Fruit fly (Drosophila melanogaster) whole organism, wandering third instar larva: Measurements from ENCODE around the gene retm.

Experiments used
- OdsH ChIP-seq: fragments of 200-800 bp; sonication (Bioruptor generic); optimal IDR thresholded peaks from 2 replicates; lab custom pipeline; 2016; ENCODE audit warnings: missing biosample characterization, mild to moderate bottlenecking, missing genetic modification characterization
- foxo ChIP-seq, 2 experiments: fragments of 200-800 bp; sonication (Bioruptor generic); optimal IDR thresholded peaks; 2 replicates in 1 of 2; 3 replicates in 1 of 2; lab custom pipeline; 2016 to 2017; ENCODE audit warnings: missing biosample characterization in 2 of 2, missing genetic modification characterization in 2 of 2
- h ChIP-seq: fragments of 200-800 bp; sonication (Bioruptor generic); optimal IDR thresholded peaks from 3 replicates; lab custom pipeline; 2016; ENCODE audit warnings: missing biosample characterization, mild to moderate bottlenecking, missing genetic modification characterization
- jim ChIP-seq: fragments of 175-275, 200-325 bp; sonication (Bioruptor generic); optimal IDR thresholded peaks from 2 replicates; lab custom pipeline; 2016; ENCODE audit warnings: missing biosample characterization, mild to moderate bottlenecking, missing genetic modification characterization
- lola ChIP-seq: fragments of >200 bp; optimal IDR thresholded peaks from 2 replicates; lab custom pipeline; 2017; ENCODE audit warnings: missing biosample characterization, missing genetic modification characterization
- pan ChIP-seq: fragments of >200 bp; optimal IDR thresholded peaks from 2 replicates; lab custom pipeline; 2017
- psq ChIP-seq: fragments of 200-800 bp; sonication (Bioruptor generic); optimal IDR thresholded peaks from 3 replicates; lab custom pipeline; 2017; ENCODE audit warnings: missing biosample characterization, mild to moderate bottlenecking, missing genetic modification characterization, moderate library complexity
- rgr ChIP-seq: fragments of 200-800 bp; sonication (Bioruptor generic); optimal IDR thresholded peaks from 3 replicates; lab custom pipeline; 2016; ENCODE audit warnings: missing biosample characterization, mild to moderate bottlenecking, missing genetic modification characterization
- woc ChIP-seq: sonication (Bioruptor generic); optimal IDR thresholded peaks from 2 replicates; lab custom pipeline; 2016; ENCODE audit warnings: missing biosample characterization, mild to moderate bottlenecking, missing genetic modification characterization

DNA sequence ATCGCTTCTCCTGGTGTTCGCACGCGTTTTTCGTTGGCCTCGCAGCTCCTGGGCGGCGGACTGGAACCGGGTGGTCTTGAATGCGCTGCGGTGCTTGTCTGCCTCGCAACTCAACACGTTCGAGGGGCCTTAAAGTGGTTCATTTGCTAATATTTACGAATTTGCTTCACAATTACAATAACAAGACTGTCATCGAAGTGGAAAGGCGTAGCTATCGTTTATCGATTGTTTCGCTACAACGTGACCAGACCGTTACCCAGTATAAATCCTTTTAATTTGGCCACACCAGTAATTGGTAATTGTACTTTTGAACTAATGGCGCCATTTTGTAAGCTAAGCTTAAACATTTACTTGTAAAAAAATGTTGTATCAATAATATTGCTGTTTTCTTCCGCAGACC is 21.0 kb upstream of the retm start, which contains the start of gene CG9536:
- TF ChIP-seq psq (GFP tag; lab: Kevin White, UChicago) (no peak), pan (no peak), OdsH (no peak), h (GFP tag; lab: Kevin White, UChicago) (no peak), jim (GFP tag; lab: Kevin White, UChicago) (no peak), rgr (no peak), lola (GFP tag; lab: Kevin White, UChicago) (no peak), woc (GFP tag; lab: Kevin White, UChicago) (no peak), foxo (GFP tag; optimal IDR thresholded peaks at IDR 0.05; lab: Kevin White, UChicago) (no peak)
